Worm (Caenorhabditis elegans) whole organism, L3 larva: ENCODE results near the gene mrpl-1.

Experiments used
- aly-2 ChIP-seq: fragments of 150-350 bp; optimal IDR thresholded peaks from 2 replicates; lab custom pipeline; 2014; ENCODE audit warnings: missing biosample characterization, missing genetic modification characterization
- ama-1 ChIP-seq: fragments of 150-350 bp; optimal IDR thresholded peaks from 2 replicates; lab custom pipeline; 2018
- ceh-28 ChIP-seq: fragments of 150-350 bp; optimal IDR thresholded peaks from 2 replicates; lab custom pipeline; 2014; ENCODE audit warnings: missing biosample characterization, missing genetic modification reagents, missing genetic modification characterization
- egl-27 ChIP-seq: sonication (generic microtip); optimal IDR thresholded peaks from 4 replicates; lab custom pipeline; 2017; ENCODE audit warnings: missing biosample characterization, missing genetic modification reagents, missing genetic modification characterization
- egl-5 ChIP-seq: fragments of 150-350 bp; optimal IDR thresholded peaks from 2 replicates; lab custom pipeline; 2017; ENCODE audit warnings: missing biosample characterization, missing genetic modification reagents, missing genetic modification characterization, inconsistent platforms
- elt-1 ChIP-seq: fragments of 150-350 bp; optimal IDR thresholded peaks from 2 replicates; lab custom pipeline; 2014; ENCODE audit warnings: missing biosample characterization, missing genetic modification characterization
- elt-2 ChIP-seq: sonication (generic microtip); optimal IDR thresholded peaks from 2 replicates; lab custom pipeline; 2016; ENCODE audit warnings: missing genetic modification reagents, mild to moderate bottlenecking, missing genetic modification characterization, missing compliant biosample characterization
- elt-3 ChIP-seq, 3 experiments: fragments of 150-350 bp in 1 of 3; sonication (generic microtip) in 2 of 3; optimal IDR thresholded peaks; 2 replicates in 2 of 3; 4 replicates in 1 of 3; lab custom pipeline; 2014 to 2017; ENCODE audit warnings: missing biosample characterization in 3 of 3, missing genetic modification characterization in 3 of 3
- fkh-10 ChIP-seq: sonication (generic microtip); optimal IDR thresholded peaks from 2 replicates; lab custom pipeline; 2017; ENCODE audit warnings: missing biosample characterization, missing genetic modification reagents, missing genetic modification characterization
- fos-1 ChIP-seq: fragments of 150-350 bp; optimal IDR thresholded peaks from 2 replicates; lab custom pipeline; 2014; ENCODE audit warnings: missing biosample characterization, missing genetic modification characterization
- jun-1 ChIP-seq: fragments of 150-350 bp; optimal IDR thresholded peaks from 2 replicates; lab custom pipeline; 2014; ENCODE audit warnings: missing biosample characterization, missing genetic modification reagents, missing genetic modification characterization
- lin-15B ChIP-seq: fragments of 150-350 bp; optimal IDR thresholded peaks from 2 replicates; lab custom pipeline; 2014; ENCODE audit warnings: missing biosample characterization, missing genetic modification characterization
- lin-39 ChIP-seq: fragments of 150-350 bp; optimal IDR thresholded peaks from 2 replicates; lab custom pipeline; 2018; ENCODE audit warnings: missing biosample characterization, missing genetic modification reagents, missing genetic modification characterization
- lsy-12 ChIP-seq: sonication (generic microtip); optimal IDR thresholded peaks from 2 replicates; lab custom pipeline; 2016; ENCODE audit warnings: mild to moderate bottlenecking, missing genetic modification characterization, missing compliant biosample characterization
- mml-1 ChIP-seq: fragments of 150-350 bp; sonication (generic microtip); optimal IDR thresholded peaks from 3 replicates; lab custom pipeline; 2014; ENCODE audit warnings: missing biosample characterization, missing genetic modification characterization
- nfya-1 ChIP-seq: sonication (generic microtip); optimal IDR thresholded peaks from 2 replicates; lab custom pipeline; 2017; ENCODE audit warnings: missing genetic modification characterization, mild to moderate bottlenecking, missing compliant biosample characterization, antibody characterized with exemption, moderate library complexity; ENCODE audit not compliant: insufficient read depth
- nhr-11 ChIP-seq: fragments of 150-350 bp; optimal IDR thresholded peaks from 2 replicates; lab custom pipeline; 2014; ENCODE audit warnings: missing biosample characterization, missing genetic modification characterization
- nhr-23 ChIP-seq: fragments of 150-350 bp; optimal IDR thresholded peaks from 2 replicates; lab custom pipeline; 2014; ENCODE audit warnings: missing biosample characterization, missing genetic modification reagents, missing genetic modification characterization
- nhr-25 ChIP-seq: sonication (generic microtip); optimal IDR thresholded peaks from 2 replicates; lab custom pipeline; 2017; ENCODE audit warnings: missing biosample characterization, missing genetic modification characterization
- nhr-28 ChIP-seq: fragments of 150-350 bp; optimal IDR thresholded peaks from 2 replicates; lab custom pipeline; 2014; ENCODE audit warnings: missing biosample characterization, missing genetic modification characterization
- nhr-43 ChIP-seq: sonication (generic microtip); optimal IDR thresholded peaks from 2 replicates; lab custom pipeline; 2016; ENCODE audit warnings: mild to moderate bottlenecking, missing genetic modification characterization, missing compliant biosample characterization; ENCODE audit not compliant: poor library complexity, severe bottlenecking
- nhr-67 ChIP-seq: fragments of 150-350 bp; optimal IDR thresholded peaks from 2 replicates; lab custom pipeline; 2014; ENCODE audit warnings: missing biosample characterization, missing genetic modification characterization
- nhr-76 ChIP-seq: fragments of 150-350 bp; sonication (generic microtip); optimal IDR thresholded peaks from 5 replicates; lab custom pipeline; 2014; ENCODE audit warnings: missing biosample characterization, missing genetic modification characterization
- nhr-77 ChIP-seq: fragments of 150-350 bp; optimal IDR thresholded peaks from 2 replicates; lab custom pipeline; 2014; ENCODE audit warnings: missing biosample characterization, missing genetic modification characterization
- pha-4 ChIP-seq: fragments of 150-350 bp; optimal IDR thresholded peaks from 2 replicates; lab custom pipeline; 2014; ENCODE audit warnings: missing biosample characterization, missing genetic modification reagents, missing genetic modification characterization
- pqm-1 ChIP-seq: fragments of 150-350 bp; optimal IDR thresholded peaks from 2 replicates; lab custom pipeline; 2017; ENCODE audit warnings: missing biosample characterization, missing genetic modification characterization, inconsistent platforms
- snpc-4 ChIP-seq: fragments of 150-350 bp; optimal IDR thresholded peaks from 2 replicates; lab custom pipeline; 2014; ENCODE audit warnings: missing biosample characterization, missing genetic modification characterization
- unc-39 ChIP-seq: sonication (generic microtip); optimal IDR thresholded peaks from 4 replicates; lab custom pipeline; 2017; ENCODE audit warnings: missing biosample characterization, missing genetic modification characterization
- zag-1 ChIP-seq: fragments of 150-350 bp; optimal IDR thresholded peaks from 2 replicates; lab custom pipeline; 2014; ENCODE audit warnings: missing biosample characterization, missing genetic modification characterization
- ztf-11 ChIP-seq: fragments of 150-350 bp; optimal IDR thresholded peaks from 2 replicates; lab custom pipeline; 2014; ENCODE audit warnings: missing biosample characterization, missing genetic modification characterization

Gene mrpl-1

DNA sequence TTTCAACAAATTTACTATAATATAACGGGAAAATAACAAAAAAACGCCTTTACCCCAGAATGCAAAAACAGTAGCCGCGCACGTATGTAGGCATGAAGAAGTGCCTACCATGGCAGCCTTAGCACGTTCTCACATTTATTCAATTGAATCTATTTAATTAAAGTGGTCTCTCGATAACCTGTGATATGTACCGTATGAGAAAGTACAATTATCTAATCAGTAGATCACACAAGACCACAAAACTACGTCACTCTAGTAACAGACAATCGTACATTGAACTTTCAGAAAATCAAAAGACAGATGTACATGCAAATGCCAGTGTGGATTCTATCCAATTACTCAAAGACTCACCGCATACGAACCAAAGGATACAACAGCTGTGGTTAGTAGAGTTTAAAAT, 2.8 kb upstream of the mrpl-1 start:
- TF ChIP-seq pqm-1 (tag; lab: Kevin White, UChicago) (peak; percentile 41), nhr-11 (tag; lab: Kevin White, UChicago) (no peak), elt-2 (tag; lab: Kevin White, UChicago) (peak; percentile 59)

DNA sequence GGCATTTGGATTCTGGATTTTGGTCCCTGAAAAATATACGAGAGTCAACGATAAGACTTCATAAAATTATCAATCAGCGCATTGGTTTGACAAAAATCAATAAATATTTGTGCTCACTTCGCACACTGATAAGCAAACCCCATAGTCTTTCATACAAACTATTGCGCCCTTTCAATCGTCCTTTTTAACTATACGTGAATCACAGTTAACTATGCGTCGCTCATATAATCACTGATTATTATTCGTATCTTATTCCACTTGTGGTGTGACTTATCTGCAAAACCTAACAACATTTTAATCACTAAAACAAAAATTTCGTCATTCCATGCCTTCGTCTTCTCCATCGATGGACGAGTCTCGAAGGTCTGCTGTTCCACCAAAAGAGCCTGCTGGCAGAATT, 1.3 kb upstream of the mrpl-1 start, which contains the start of gene nhr-8:
Gene nhr-8 (plus strand): TSS at position 160 of the 400 bp plus-strand sequence.
- TF ChIP-seq ceh-28 (tag; lab: Kevin White, UChicago), result peak; percentile 51
- TF ChIP-seq snpc-4, result no peak
- peak; percentile 42 for TF ChIP-seq fos-1 (tag; lab: Kevin White, UChicago)
- TF ChIP-seq elt-2 (tag; lab: Kevin White, UChicago), result peak; percentile 99
- TF ChIP-seq pqm-1 (tag; lab: Kevin White, UChicago), result peak; percentile 98
- peak; percentile 75 for TF ChIP-seq jun-1 (tag; lab: Kevin White, UChicago)

DNA sequence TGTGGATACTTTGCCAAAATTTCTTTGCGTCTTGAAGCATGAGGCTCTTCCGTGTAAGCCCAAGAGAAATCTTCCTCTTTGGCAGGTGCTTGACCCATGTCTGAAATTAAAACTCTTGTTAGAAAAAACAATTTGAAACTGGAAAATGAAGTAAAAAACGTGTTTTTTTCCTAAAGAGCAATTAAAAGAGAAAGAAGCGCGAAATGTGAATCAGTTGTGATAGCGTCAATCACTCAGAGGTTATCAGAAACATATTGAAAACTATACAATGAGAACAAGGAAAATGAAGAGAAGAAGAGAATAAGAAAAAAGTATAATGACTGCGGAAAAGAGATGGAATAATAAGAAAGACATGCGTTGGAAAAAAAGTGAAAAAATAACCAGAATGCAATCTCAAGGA, 2.7 kb downstream of the mrpl-1 start, which contains the start of gene F33D4.4:
Gene F33D4.4 (minus strand): TSS at position 101 of the 400 bp plus-strand sequence.
- TF ChIP-seq egl-27 (no peak), egl-5 (tag; lab: Kevin White, UChicago) (no peak), lin-15B (tag; lab: Kevin White, UChicago) (no peak), ztf-11 (tag; lab: Kevin White, UChicago) (no peak), elt-1 (no peak), zag-1 (tag; lab: Kevin White, UChicago) (no peak), mml-1 (tag; lab: Kevin White, UChicago) (no peak), ama-1 (lab: Kevin White, UChicago) (no peak), lsy-12 (tag; lab: Kevin White, UChicago) (no peak), pha-4 (tag; lab: Kevin White, UChicago) (no peak), nhr-76 (tag; lab: Kevin White, UChicago) (no peak), fkh-10 (no peak)

DNA sequence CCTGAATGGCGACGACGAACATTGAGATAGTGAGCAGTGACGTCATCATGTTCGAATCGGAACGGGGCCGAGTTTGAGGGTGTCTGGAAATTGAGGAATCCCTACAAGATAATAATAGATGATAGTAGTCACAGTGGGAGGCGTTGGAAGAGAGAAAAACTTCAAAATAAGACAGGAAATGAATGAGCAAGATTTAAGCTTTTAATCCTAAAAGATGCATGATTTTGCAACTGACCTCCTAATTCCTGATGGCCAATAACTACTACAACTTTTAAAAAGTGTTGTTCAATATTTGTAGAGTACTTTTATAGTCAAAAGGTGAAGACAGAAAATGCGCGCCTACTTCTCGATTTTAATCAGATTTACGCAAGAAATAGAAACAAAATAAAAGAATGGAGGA, 11.2 kb downstream of the mrpl-1 start, which contains the start of gene flp-13:
Gene flp-13 (minus strand): TSS at position 101 of the 400 bp plus-strand sequence.
- TF ChIP-seq nhr-25 (tag; lab: Kevin White, UChicago) (no peak), aly-2 (tag; lab: Kevin White, UChicago) (no peak), nhr-77 (tag; lab: Kevin White, UChicago) (no peak), jun-1 (tag; lab: Kevin White, UChicago) (no peak), nhr-23 (tag; lab: Kevin White, UChicago) (no peak), zag-1 (tag; lab: Kevin White, UChicago) (no peak), ama-1 (lab: Kevin White, UChicago) (no peak)

DNA sequence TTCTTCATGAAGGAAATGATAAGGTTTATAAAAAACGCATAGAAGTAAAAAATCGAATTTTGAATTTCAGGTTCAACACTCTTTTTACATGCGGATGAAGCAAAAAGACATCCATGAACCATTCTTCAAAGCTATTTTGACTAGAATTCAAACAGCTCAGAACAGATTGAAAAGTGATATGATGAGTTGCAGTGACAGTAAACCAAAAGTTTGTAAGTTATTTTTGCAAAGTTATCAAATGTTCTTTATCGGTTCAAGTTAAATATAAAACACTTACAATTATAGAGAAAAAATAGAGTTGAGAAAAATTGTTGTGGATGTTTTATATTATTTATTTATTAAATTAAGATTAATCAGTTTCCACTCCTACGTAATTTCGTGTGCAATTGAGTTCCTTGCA, 17.1 kb downstream of the mrpl-1 start:
- TF ChIP-seq nfya-1 (no peak), nhr-43 (tag; lab: Kevin White, UChicago) (no peak), lin-39 (tag; lab: Kevin White, UChicago) (no peak), nhr-67 (tag; lab: Kevin White, UChicago) (no peak), pha-4 (tag; lab: Kevin White, UChicago) (no peak), nhr-77 (tag; lab: Kevin White, UChicago) (no peak), elt-3 (tag; optimal IDR thresholded peaks at IDR 0.05; lab: Kevin White, UChicago) (no peak), unc-39 (tag; lab: Kevin White, UChicago) (no peak), nhr-28 (tag; lab: Kevin White, UChicago) (no peak)

DNA sequence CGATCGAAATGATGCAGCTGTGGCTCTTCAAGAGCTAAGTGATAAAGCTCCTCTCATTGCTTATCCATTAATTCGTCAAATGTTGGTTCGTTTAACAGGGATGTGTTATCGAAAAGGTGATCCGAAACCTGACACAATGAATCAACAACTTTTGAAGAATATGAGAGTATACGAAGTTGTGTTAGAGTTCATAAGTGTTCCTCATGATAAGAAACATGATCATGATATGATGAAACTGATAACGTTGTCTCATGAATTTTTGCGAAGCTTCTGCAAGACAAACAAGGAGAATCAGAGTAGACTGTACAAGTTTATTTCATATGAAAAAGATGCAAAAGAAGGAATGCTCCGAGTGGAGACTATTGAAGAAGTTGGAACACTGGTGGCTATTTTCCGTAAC, 20.2 kb downstream of the mrpl-1 start:
- TF ChIP-seq nhr-76 (tag; lab: Kevin White, UChicago), result no peak
- TF ChIP-seq pqm-1 (tag; lab: Kevin White, UChicago), result peak; percentile 23
- TF ChIP-seq elt-2 (tag; lab: Kevin White, UChicago), result peak; percentile 85

DNA sequence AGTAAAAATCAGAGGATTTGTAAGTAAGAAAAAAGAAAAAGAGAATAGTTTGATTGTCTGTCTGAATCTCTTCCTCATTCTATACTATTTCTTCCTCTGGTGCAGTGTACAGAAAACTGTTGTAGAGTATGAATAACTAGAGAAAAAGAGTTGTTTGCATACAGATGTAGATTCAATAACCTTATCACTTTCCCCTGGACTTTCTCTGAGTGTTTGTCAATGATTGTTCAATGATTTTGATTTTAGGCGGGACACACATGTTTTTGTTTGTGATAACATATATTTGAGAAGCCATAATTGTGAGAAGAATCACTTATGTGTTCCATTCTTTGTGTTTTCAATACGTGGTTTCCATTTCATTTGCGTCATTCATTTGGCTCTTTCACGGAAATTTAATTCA, 30.4 kb downstream of the mrpl-1 start:
- TF ChIP-seq pqm-1 (tag; lab: Kevin White, UChicago) (peak; percentile 62), pha-4 (tag; lab: Kevin White, UChicago) (peak; percentile 69), elt-2 (tag; lab: Kevin White, UChicago) (peak; percentile 83), jun-1 (tag; lab: Kevin White, UChicago) (peak; percentile 43), nhr-43 (tag; lab: Kevin White, UChicago) (no peak)
